Fruit fly (Drosophila melanogaster): ENCODE measurements around the gene CG2983.

Gene CG2983

DNA sequence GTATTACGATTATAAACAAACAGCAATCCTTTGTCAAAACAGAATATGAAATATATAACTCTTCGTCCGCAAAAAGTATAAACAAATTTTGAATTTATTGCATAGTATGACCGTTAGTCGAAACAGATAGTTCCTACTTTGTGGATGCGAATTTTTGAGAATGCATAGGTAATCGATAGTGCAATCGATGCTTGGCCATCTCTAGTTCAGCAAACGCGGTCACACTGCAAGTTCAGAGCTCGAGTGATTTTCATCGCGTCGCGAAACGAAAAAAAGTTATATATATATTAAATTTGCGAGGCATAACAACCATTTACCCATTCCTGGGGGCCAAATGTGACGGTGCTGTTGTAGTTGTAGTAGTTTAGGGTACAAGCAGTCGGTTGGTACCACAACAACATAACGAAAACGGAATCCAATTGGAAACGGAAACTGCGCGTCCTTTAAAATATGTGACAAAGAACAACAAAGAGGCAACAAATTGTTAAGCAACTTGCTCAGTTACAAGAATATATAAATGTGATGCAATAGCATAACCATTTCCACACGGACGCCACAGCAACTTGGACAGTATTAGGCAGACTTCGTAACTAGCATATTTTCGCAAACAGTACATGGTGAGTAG, 9.6 kb downstream of the CG2983 start, which contains the start of gene CG2991 (continued):
- TF ChIP-seq Fer1 (GFP tag; optimal IDR thresholded peaks at IDR 0.05) (peak; percentile 55), ase (GFP tag; IDR thresholded peaks at IDR 0.05) (no peak), Vsx1 (GFP tag; optimal IDR thresholded peaks at IDR 0.05) (peak; percentile 34), kni (GFP tag; optimal IDR thresholded peaks at IDR 0.05) (peak; percentile 51), nerfin-2 (GFP tag; IDR thresholded peaks at IDR 0.05; ENCODE audit: partially characterized antibody) (0 out of 2 replicates have a peak, but pooled peaks have one; percentile 33), Myb (GFP tag; optimal IDR thresholded peaks at IDR 0.05) (peak; percentile 56), CG7786 (GFP tag; optimal IDR thresholded peaks at IDR 0.05) (no peak), MTF-1 (GFP tag; optimal IDR thresholded peaks at IDR 0.05; ENCODE audit: borderline replicate concordance) (no peak), Camta (GFP tag; optimal IDR thresholded peaks at IDR 0.05) (no peak), tna (GFP tag; IDR thresholded peaks at IDR 0.05; ENCODE audit: partially characterized antibody) (no peak; the same call in none of the 2 replicates), zf30C (GFP tag; optimal IDR thresholded peaks at IDR 0.05) (no peak), CG17385 (GFP tag; optimal IDR thresholded peaks at IDR 0.05) (peak; percentile 24), zen2 (GFP tag; IDR thresholded peaks at IDR 0.05; ENCODE audit: partially characterized antibody) (peak; percentile 70; the same call in 1 of the 3 replicates), CG32532 (GFP tag; IDR thresholded peaks at IDR 0.05) (no peak), psq (GFP tag; optimal IDR thresholded peaks at IDR 0.05) (no peak), pan (optimal IDR thresholded peaks at IDR 0.05) (no peak), pan (GFP tag; optimal IDR thresholded peaks at IDR 0.05 in 1 of 2, IDR thresholded peaks at IDR 0.05 in 1 of 2) (no peak), NC2β (GFP tag; optimal IDR thresholded peaks at IDR 0.05) (peak; percentile 25), Antp (GFP tag; optimal IDR thresholded peaks at IDR 0.05) (no peak), CHES-1-like (GFP tag; optimal IDR thresholded peaks at IDR 0.05) (peak; percentile 45), CG6272 (GFP tag; IDR thresholded peaks at IDR 0.05) (no peak), Oaz (GFP tag; IDR thresholded peaks at IDR 0.05) (no peak), sens-2 (GFP tag; IDR thresholded peaks at IDR 0.05) (no peak), CG12659 (GFP tag; optimal IDR thresholded peaks at IDR 0.05) (peak; percentile 75), bsh (GFP tag; optimal IDR thresholded peaks at IDR 0.05) (peak in 1 of 2 experiments; percentile 3), dmrt11E (tag; optimal IDR thresholded peaks at IDR 0.05) (peak; percentile 13), BEAF-32 (GFP tag; optimal IDR thresholded peaks at IDR 0.05) (peak; percentile 93), Bgb (GFP tag; IDR thresholded peaks at IDR 0.05; ENCODE audit: partially characterized antibody) (peak; percentile 91), CG7357 (GFP tag; IDR thresholded peaks at IDR 0.05) (no peak), dati (GFP tag; IDR thresholded peaks at IDR 0.05) (no peak), ara (GFP tag; IDR thresholded peaks at IDR 0.05) (no peak), CG18599 (GFP tag; optimal IDR thresholded peaks at IDR 0.05) (no peak), chm (GFP tag; IDR thresholded peaks at IDR 0.05) (peak; percentile 74), CG15011 (GFP tag; optimal IDR thresholded peaks at IDR 0.05) (no peak), CG15073 (GFP tag; optimal IDR thresholded peaks at IDR 0.05) (no peak), tap (tag; optimal IDR thresholded peaks at IDR 0.05) (no peak), Meics (GFP tag; optimal IDR thresholded peaks at IDR 0.05) (peak; percentile 31), Side (GFP tag; optimal IDR thresholded peaks at IDR 0.05) (no peak), CG8290 (GFP tag; optimal IDR thresholded peaks at IDR 0.05) (no peak), CG8290 (tag; optimal IDR thresholded peaks at IDR 0.05) (peak in 1 of 2 experiments; percentile 75), zfh2 (GFP tag; optimal IDR thresholded peaks at IDR 0.05) (peak; percentile 3), Ada2b (GFP tag; IDR thresholded peaks at IDR 0.05) (no peak), yki (optimal IDR thresholded peaks at IDR 0.05) (no peak), klu (GFP tag; IDR thresholded peaks at IDR 0.05) (no peak), Stat92E (GFP tag; optimal IDR thresholded peaks at IDR 0.05) (peak in 1 of 3 experiments; percentile 38), CG13894 (tag; optimal IDR thresholded peaks at IDR 0.05) (peak; percentile 73), ac (GFP tag; optimal IDR thresholded peaks at IDR 0.05) (no peak), nom (GFP tag; optimal IDR thresholded peaks at IDR 0.05) (peak; percentile 17), lab (GFP tag; optimal IDR thresholded peaks at IDR 0.05) (peak; percentile 36), NFAT (GFP tag; IDR thresholded peaks at IDR 0.05) (no peak)

Data from whole organism, embryonic.